Fruit fly (Drosophila melanogaster) whole organism, embryonic: Measurements from ENCODE around the gene InR.

Experiments
- Antp ChIP-seq: fragments of 200-800 bp; sonication (Bioruptor generic); optimal IDR thresholded peaks from 3 replicates; lab custom pipeline; 2016; ENCODE audit warnings: missing biosample characterization, missing genetic modification characterization
- CG11504 ChIP-seq: fragments of 200-800 bp; sonication (Bioruptor generic); optimal IDR thresholded peaks from 3 replicates; lab custom pipeline; 2019; ENCODE audit warnings: missing biosample characterization, mild to moderate bottlenecking, missing genetic modification characterization, moderate library complexity
- CG15073 ChIP-seq: fragments of 200-800 bp; sonication (Bioruptor generic); optimal IDR thresholded peaks from 2 replicates; lab custom pipeline; 2016; ENCODE audit warnings: missing biosample characterization, missing genetic modification characterization
- CG16815 ChIP-seq: fragments of 200-800 bp; sonication (Bioruptor generic); optimal IDR thresholded peaks from 3 replicates; lab custom pipeline; 2017; ENCODE audit warnings: missing biosample characterization, mild to moderate bottlenecking, missing genetic modification characterization
- CG18476 ChIP-seq: fragments of 200-800 bp; sonication (Bioruptor generic); optimal IDR thresholded peaks from 2 replicates; lab custom pipeline; 2016; ENCODE audit warnings: missing biosample characterization, mild to moderate bottlenecking, missing genetic modification characterization
- CG2875 ChIP-seq: fragments of 200-800 bp; sonication (Bioruptor generic); optimal IDR thresholded peaks from 2 replicates; lab custom pipeline; 2017; ENCODE audit warnings: missing biosample characterization, mild to moderate bottlenecking, missing genetic modification characterization, missing genetic modification reagents
- CG2889 ChIP-seq: fragments of 200-800 bp; sonication (Bioruptor generic); IDR thresholded peaks from 3 replicates; pipeline ENCODE4 v1.3.6; 2022; ENCODE audit warnings: missing biosample characterization, missing genetic modification characterization
- CG31365 ChIP-seq: fragments of 200-800 bp; sonication (Bioruptor generic); optimal IDR thresholded peaks from 2 replicates; lab custom pipeline; 2018; ENCODE audit warnings: missing biosample characterization, mild to moderate bottlenecking, missing genetic modification characterization
- CG31441 ChIP-seq: fragments of 200-800 bp; sonication (Bioruptor generic); IDR thresholded peaks from 2 replicates; pipeline ENCODE4 v1.3.6; 2022; ENCODE audit warnings: missing biosample characterization, missing genetic modification characterization
- CG3407 ChIP-seq: fragments of 200-800 bp; sonication (Bioruptor generic); optimal IDR thresholded peaks from 2 replicates; lab custom pipeline; 2018; ENCODE audit warnings: missing biosample characterization, mild to moderate bottlenecking, missing genetic modification characterization
- CG3847 ChIP-seq: fragments of 200-800 bp; sonication (Bioruptor generic); IDR thresholded peaks from 2 replicates; pipeline ENCODE4 v1.3.6; 2022; ENCODE audit warnings: missing biosample characterization, missing genetic modification characterization
- CG4730 ChIP-seq: fragments of 200-800 bp; sonication (Bioruptor generic); IDR thresholded peaks from 2 replicates; pipeline ENCODE4 v1.3.6; 2022; ENCODE audit warnings: missing biosample characterization, missing genetic modification characterization
- CG6765 ChIP-seq: fragments of 200-800 bp; sonication (Bioruptor generic); optimal IDR thresholded peaks from 3 replicates; lab custom pipeline; 2017; ENCODE audit warnings: missing biosample characterization, mild to moderate bottlenecking, missing genetic modification characterization
- CG6791 ChIP-seq: fragments of 200-800 bp; sonication (Bioruptor generic); IDR thresholded peaks from 3 replicates; pipeline ENCODE4 v1.3.6; 2022; ENCODE audit warnings: missing biosample characterization, missing genetic modification characterization; ENCODE audit not compliant: partially characterized antibody
- CG7372 ChIP-seq: fragments of 200-800 bp; sonication (Bioruptor generic); IDR thresholded peaks from 2 replicates; pipeline ENCODE4 v1.3.6; 2022; ENCODE audit warnings: missing biosample characterization, missing genetic modification characterization
- CG8089 ChIP-seq: fragments of 200-800 bp; sonication (Bioruptor generic); optimal IDR thresholded peaks from 3 replicates; lab custom pipeline; 2016; ENCODE audit warnings: missing biosample characterization, missing genetic modification characterization
- CG8765 ChIP-seq: fragments of 200-800 bp; sonication (Bioruptor generic); IDR thresholded peaks from 2 replicates; pipeline ENCODE4 v1.3.6; 2022; ENCODE audit warnings: missing biosample characterization, missing genetic modification characterization
- CG9797 ChIP-seq: fragments of 200-800 bp; sonication (Bioruptor generic); optimal IDR thresholded peaks from 3 replicates; lab custom pipeline; 2018; ENCODE audit warnings: missing biosample characterization, mild to moderate bottlenecking, missing genetic modification characterization
- CG9932 ChIP-seq: fragments of 200-800 bp; sonication (Bioruptor generic); IDR thresholded peaks from 2 replicates; pipeline ENCODE4 v1.3.6; 2022; ENCODE audit warnings: missing biosample characterization, missing genetic modification characterization
- CoRest ChIP-seq: fragments of 200-800 bp; sonication (Bioruptor generic); optimal IDR thresholded peaks from 3 replicates; lab custom pipeline; 2018; ENCODE audit warnings: missing biosample characterization, mild to moderate bottlenecking, missing genetic modification characterization, moderate library complexity
- CrebB ChIP-seq: fragments of 200-800 bp; sonication (Bioruptor generic); optimal IDR thresholded peaks from 3 replicates; lab custom pipeline; 2018; ENCODE audit warnings: missing biosample characterization, mild to moderate bottlenecking, missing genetic modification characterization
- Deaf1 ChIP-seq: fragments of 200-800 bp; optimal IDR thresholded peaks from 3 replicates; lab custom pipeline; 2019; ENCODE audit warnings: missing biosample characterization, mild to moderate bottlenecking, missing genetic modification characterization, moderate library complexity
- Elba2 ChIP-seq: fragments of 200-800 bp; sonication (Bioruptor generic); optimal IDR thresholded peaks from 3 replicates; lab custom pipeline; 2016; ENCODE audit warnings: missing biosample characterization, missing genetic modification characterization
- Fer2 ChIP-seq: fragments of 200-800 bp; sonication (Bioruptor generic); optimal IDR thresholded peaks from 2 replicates; lab custom pipeline; 2018; ENCODE audit warnings: missing biosample characterization, mild to moderate bottlenecking, missing genetic modification characterization, moderate library complexity
- H15 ChIP-seq: fragments of 200-800 bp; sonication (Bioruptor generic); IDR thresholded peaks from 3 replicates; pipeline ENCODE4 v1.3.6; 2022; ENCODE audit warnings: missing biosample characterization, missing genetic modification characterization
- HmgD ChIP-seq: fragments of 200-800 bp; sonication (Bioruptor generic); optimal IDR thresholded peaks from 3 replicates; lab custom pipeline; 2016; ENCODE audit warnings: missing biosample characterization, missing genetic modification characterization
- Hmx ChIP-seq: fragments of 200-800 bp; sonication (Bioruptor generic); optimal IDR thresholded peaks from 2 replicates; lab custom pipeline; 2016; ENCODE audit warnings: missing biosample characterization, missing genetic modification characterization
- Kr ChIP-seq: fragments of 200-800 bp; sonication (Bioruptor generic); optimal IDR thresholded peaks from 2 replicates; lab custom pipeline; 2017; ENCODE audit warnings: missing biosample characterization, mild to moderate bottlenecking, missing genetic modification characterization
- Lpt ChIP-seq: fragments of >200 bp; optimal IDR thresholded peaks from 2 replicates; lab custom pipeline; 2018; ENCODE audit warnings: missing biosample characterization, missing genetic modification characterization
- Six4 ChIP-seq: fragments of 200-800 bp; sonication (Bioruptor generic); optimal IDR thresholded peaks from 2 replicates; lab custom pipeline; 2016; ENCODE audit warnings: missing biosample characterization, missing genetic modification characterization
- Spps ChIP-seq: fragments of 200-800 bp; sonication (Bioruptor generic); optimal IDR thresholded peaks from 2 replicates; lab custom pipeline; 2018; ENCODE audit warnings: missing biosample characterization, mild to moderate bottlenecking, missing genetic modification characterization
- Ssrp ChIP-seq: fragments of 200-800 bp; sonication (Bioruptor generic); optimal IDR thresholded peaks from 2 replicates; lab custom pipeline; 2018; ENCODE audit warnings: missing biosample characterization, mild to moderate bottlenecking, missing genetic modification characterization, moderate library complexity
- aop ChIP-seq: fragments of 200-800 bp; sonication (Bioruptor generic); IDR thresholded peaks from 2 replicates; pipeline ENCODE4 v1.3.6; 2022; ENCODE audit warnings: missing biosample characterization, missing genetic modification characterization
- bab2 ChIP-seq: fragments of 200-800 bp; sonication (Bioruptor generic); optimal IDR thresholded peaks from 2 replicates; lab custom pipeline; 2016; ENCODE audit warnings: missing biosample characterization, missing genetic modification characterization
- ci ChIP-seq: fragments of 200-800 bp; sonication (Bioruptor generic); IDR thresholded peaks from 3 replicates; pipeline ENCODE4 v1.3.6; 2022; ENCODE audit warnings: missing biosample characterization, missing genetic modification characterization
- dm ChIP-seq: fragments of 200-800 bp; sonication (Bioruptor generic); optimal IDR thresholded peaks from 3 replicates; lab custom pipeline; 2016; ENCODE audit warnings: missing biosample characterization, missing genetic modification characterization
- exex ChIP-seq: fragments of 200-800 bp; sonication (Bioruptor generic); optimal IDR thresholded peaks from 4 replicates; lab custom pipeline; 2018; ENCODE audit warnings: missing biosample characterization, mild to moderate bottlenecking, missing genetic modification characterization, moderate library complexity
- hb ChIP-seq: fragments of 200-800 bp; sonication (Bioruptor generic); IDR thresholded peaks from 3 replicates; pipeline ENCODE4 v1.3.6; 2022; ENCODE audit warnings: missing biosample characterization, missing genetic modification characterization; ENCODE audit not compliant: partially characterized antibody
- otp ChIP-seq: fragments of 200-800 bp; sonication (Bioruptor generic); IDR thresholded peaks from 3 replicates; pipeline ENCODE4, ENCODE4 v1.3.6; 2022; ENCODE audit warnings: missing biosample characterization, missing genetic modification characterization
- pan ChIP-seq, 4 experiments: fragments of >200 bp in 3 of 4; fragments of 200-800 bp in 1 of 4; sonication (Bioruptor generic) in 1 of 4; optimal IDR thresholded peaks in 3 of 4; IDR thresholded peaks in 1 of 4; 2 replicates each; pipeline versions ENCODE4 v1.3.6 to Lab custom; 2017 to 2022; ENCODE audit warnings: missing biosample characterization in 2 of 4, missing genetic modification characterization in 2 of 4, mixed read lengths in 1 of 4
- pfk ChIP-seq: fragments of 200-800 bp; sonication (Bioruptor generic); optimal IDR thresholded peaks from 2 replicates; lab custom pipeline; 2018; ENCODE audit warnings: missing biosample characterization, mild to moderate bottlenecking, missing genetic modification characterization, moderate library complexity
- phol ChIP-seq: fragments of 200-800 bp; sonication (Bioruptor generic); optimal IDR thresholded peaks from 3 replicates; lab custom pipeline; 2018; ENCODE audit warnings: missing biosample characterization, mild to moderate bottlenecking, missing genetic modification characterization, moderate library complexity
- pzg ChIP-seq: fragments of 200-800 bp; sonication (Bioruptor generic); optimal IDR thresholded peaks from 3 replicates; lab custom pipeline; 2018; ENCODE audit warnings: missing biosample characterization, mild to moderate bottlenecking, missing genetic modification characterization, moderate library complexity
- ranshi ChIP-seq: fragments of 200-800 bp; sonication (Bioruptor generic); IDR thresholded peaks from 2 replicates; pipeline ENCODE4 v1.3.6; 2022; ENCODE audit warnings: missing biosample characterization, missing genetic modification characterization
- salm ChIP-seq: fragments of 200-800 bp; sonication (Bioruptor generic); optimal IDR thresholded peaks from 2 replicates; lab custom pipeline; 2018; ENCODE audit warnings: missing biosample characterization, mild to moderate bottlenecking, missing genetic modification characterization
- sim ChIP-seq: fragments of 200-800 bp; sonication (Bioruptor generic); IDR thresholded peaks from 2 replicates; pipeline ENCODE4 v1.3.6; 2022; ENCODE audit warnings: missing biosample characterization, missing genetic modification characterization
- sima ChIP-seq: fragments of 200-800 bp; sonication (Bioruptor generic); optimal IDR thresholded peaks from 2 replicates; lab custom pipeline; 2016; ENCODE audit warnings: missing biosample characterization, missing genetic modification characterization
- usp ChIP-seq: fragments of >200 bp; optimal IDR thresholded peaks from 2 replicates; lab custom pipeline; 2017; ENCODE audit warnings: missing biosample characterization, missing genetic modification characterization
- wdn ChIP-seq: fragments of 200-800 bp; sonication (Bioruptor generic); IDR thresholded peaks from 2 replicates; pipeline ENCODE4 v1.3.6; 2022; ENCODE audit warnings: missing biosample characterization, missing genetic modification characterization
- wek ChIP-seq: fragments of 200-800 bp; sonication (Bioruptor generic); optimal IDR thresholded peaks from 3 replicates; lab custom pipeline; 2018; ENCODE audit warnings: missing biosample characterization, mild to moderate bottlenecking, missing genetic modification characterization, moderate library complexity

Gene InR

DNA sequence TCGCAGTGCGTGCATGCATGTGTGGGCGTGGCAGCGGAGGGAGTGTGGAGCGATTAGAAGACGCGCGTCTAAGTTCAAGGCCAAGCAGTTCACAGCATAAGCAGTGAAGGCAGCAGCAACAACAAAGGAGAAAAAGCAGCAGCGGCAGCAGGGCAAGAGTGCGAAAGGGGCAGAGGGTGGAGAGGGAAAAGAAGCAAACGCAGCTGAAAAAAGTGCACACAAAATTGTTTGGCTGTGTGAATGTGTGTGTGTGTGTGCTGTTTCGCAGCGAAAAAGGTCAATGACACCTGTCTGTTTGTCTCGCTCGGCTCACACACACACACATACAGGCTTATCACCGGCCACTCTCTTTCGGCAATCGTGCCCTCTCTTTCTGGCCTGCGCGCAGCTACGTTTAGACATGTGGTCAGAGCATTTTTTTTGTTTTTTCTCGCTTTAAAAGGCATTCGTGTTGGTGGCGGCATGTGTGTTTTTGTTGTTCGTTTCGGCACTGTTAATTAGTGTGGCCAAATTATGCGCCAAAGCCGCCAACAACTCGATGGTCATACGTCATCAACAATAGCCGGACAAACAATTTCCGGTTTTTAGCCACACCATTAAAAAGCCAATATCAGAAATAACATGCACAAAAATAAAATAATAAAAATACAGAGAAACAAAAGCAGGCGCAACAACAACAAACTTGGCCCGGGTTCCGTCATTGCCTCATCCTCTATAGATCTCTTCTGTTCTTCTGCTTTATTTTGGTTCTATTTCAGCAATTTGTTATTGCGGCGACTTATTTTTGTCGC is 2.9 kb downstream of the InR start (continued):
- TF ChIP-seq otp (GFP tag; lab: Robert Waterston, UW): no peak
- peak; percentile 53 for TF ChIP-seq exex (tag; lab: Kevin White, UChicago)
- TF ChIP-seq sima (GFP tag; lab: Kevin White, UChicago): no peak
- TF ChIP-seq CG6765 (GFP tag; lab: Kevin White, UChicago): no peak
- peak; percentile 43 for TF ChIP-seq CG11504 (tag; lab: Kevin White, UChicago)
- no peak for TF ChIP-seq Lpt (GFP tag; lab: Kevin White, UChicago)
- TF ChIP-seq CoRest: no peak
- TF ChIP-seq CG6791: no peak
- TF ChIP-seq Ssrp (tag; lab: Kevin White, UChicago): no peak
- TF ChIP-seq CG9797 (GFP tag; lab: Kevin White, UChicago): peak; percentile 23
- no peak for TF ChIP-seq pzg (GFP tag; lab: Kevin White, UChicago)
- no peak for TF ChIP-seq CG7372
- no peak for TF ChIP-seq CG4730
- no peak for TF ChIP-seq Six4 (GFP tag; lab: Kevin White, UChicago)
- TF ChIP-seq dm (GFP tag; lab: Kevin White, UChicago): peak; percentile 68
- no peak for TF ChIP-seq Elba2
- no peak for TF ChIP-seq phol (tag; lab: Kevin White, UChicago)
- TF ChIP-seq CG16815 (GFP tag; lab: Kevin White, UChicago): no peak
- TF ChIP-seq CG31365 (tag; lab: Kevin White, UChicago): peak; percentile 79
- TF ChIP-seq ci (GFP tag; lab: Robert Waterston, UW): no peak
- no peak for TF ChIP-seq Hmx (GFP tag; lab: Kevin White, UChicago)
- no peak for TF ChIP-seq Antp (GFP tag; lab: Kevin White, UChicago)
- no peak for TF ChIP-seq CG2889 (GFP tag; lab: Robert Waterston, UW)
- no peak for TF ChIP-seq CG3407 (GFP tag; lab: Kevin White, UChicago)
- TF ChIP-seq CG2875 (GFP tag; lab: Kevin White, UChicago): no peak
- TF ChIP-seq CG8089 (GFP tag; lab: Kevin White, UChicago): no peak
- TF ChIP-seq Spps (tag; lab: Kevin White, UChicago): no peak
- no peak for TF ChIP-seq CG8765 (GFP tag; lab: Robert Waterston, UW)
- TF ChIP-seq usp (GFP tag; lab: Kevin White, UChicago): peak; percentile 25
- no peak for TF ChIP-seq Fer2
- TF ChIP-seq salm (tag; lab: Kevin White, UChicago): no peak
- no peak for TF ChIP-seq wek (GFP tag; lab: Kevin White, UChicago)
- no peak for TF ChIP-seq HmgD (GFP tag; lab: Kevin White, UChicago)
- TF ChIP-seq CrebB (tag; lab: Kevin White, UChicago): no peak
- TF ChIP-seq Kr (GFP tag; lab: Kevin White, UChicago): no peak
- TF ChIP-seq Deaf1 (tag; lab: Kevin White, UChicago): peak; percentile 89
- TF ChIP-seq H15 (GFP tag; lab: Robert Waterston, UW): no peak
- TF ChIP-seq bab2 (GFP tag; lab: Kevin White, UChicago): no peak
- no peak for TF ChIP-seq wdn (GFP tag; lab: Robert Waterston, UW)
- TF ChIP-seq ranshi (GFP tag; lab: Robert Waterston, UW): no peak
- TF ChIP-seq aop (GFP tag; lab: Robert Waterston, UW): no peak
- no peak for TF ChIP-seq CG15073 (GFP tag; lab: Kevin White, UChicago)
- no peak for TF ChIP-seq CG18476
- TF ChIP-seq hb (GFP tag; lab: Robert Waterston, UW): no peak
- TF ChIP-seq pfk: no peak
- no peak for TF ChIP-seq CG31441 (GFP tag; lab: Robert Waterston, UW)
- no peak for TF ChIP-seq CG3847 (GFP tag; lab: Robert Waterston, UW)
- no peak for TF ChIP-seq sim (GFP tag; lab: Robert Waterston, UW)
- no peak for TF ChIP-seq pan (optimal IDR thresholded peaks at IDR 0.05; lab: Kevin White, UChicago)
- no peak for TF ChIP-seq pan (GFP tag; optimal IDR thresholded peaks at IDR 0.05 in 1 of 2, IDR thresholded peaks at IDR 0.05 in 1 of 2)
- TF ChIP-seq CG9932 (GFP tag; lab: Robert Waterston, UW): no peak
